Worm (Caenorhabditis elegans) whole organism, L2 larva: ENCODE measurements around the gene far-8.

Experiments
- C34F6.9 ChIP-seq: fragments of 150-350 bp; optimal IDR thresholded peaks from 2 replicates; lab custom pipeline; 2014; ENCODE audit warnings: missing biosample characterization, missing genetic modification characterization
- ceh-82 ChIP-seq: fragments of 150-350 bp; optimal IDR thresholded peaks from 2 replicates; lab custom pipeline; 2014; ENCODE audit warnings: missing biosample characterization, missing genetic modification characterization
- crh-2 ChIP-seq: sonication (generic microtip); optimal IDR thresholded peaks from 2 replicates; lab custom pipeline; 2017; ENCODE audit warnings: missing biosample characterization, missing genetic modification characterization
- egl-27 ChIP-seq: sonication (generic microtip); optimal IDR thresholded peaks from 3 replicates; lab custom pipeline; 2017; ENCODE audit warnings: missing biosample characterization, missing genetic modification reagents, missing genetic modification characterization
- lin-11 ChIP-seq: fragments of 150-350 bp; sonication (generic microtip); optimal IDR thresholded peaks from 2 replicates; lab custom pipeline; 2014; ENCODE audit warnings: missing biosample characterization, missing genetic modification characterization, inconsistent platforms, mixed read lengths
- mab-5 ChIP-seq: fragments of 150-350 bp; optimal IDR thresholded peaks from 2 replicates; lab custom pipeline; 2014; ENCODE audit warnings: missing biosample characterization, missing genetic modification characterization
- peb-1 ChIP-seq: fragments of 150-350 bp; optimal IDR thresholded peaks from 2 replicates; lab custom pipeline; 2014; ENCODE audit warnings: missing biosample characterization, missing genetic modification characterization
- unc-39 ChIP-seq: fragments of 150-350 bp; optimal IDR thresholded peaks from 2 replicates; lab custom pipeline; 2014; ENCODE audit warnings: missing biosample characterization, missing genetic modification characterization
- unc-55 ChIP-seq: fragments of 150-350 bp; sonication (generic microtip); optimal IDR thresholded peaks from 3 replicates; lab custom pipeline; 2014; ENCODE audit warnings: missing biosample characterization, missing genetic modification reagents, missing genetic modification characterization
- ztf-4 ChIP-seq: fragments of 150-350 bp; optimal IDR thresholded peaks from 2 replicates; lab custom pipeline; 2014; ENCODE audit warnings: missing biosample characterization, missing genetic modification characterization

ce11 chrIII:832855-833504 lies 9.8 kb upstream of the far-8 start, which contains the start of gene zip-2:
- TF ChIP-seq egl-27 (tag; lab: Kevin White, UChicago) (no peak), ceh-82 (tag; lab: Kevin White, UChicago) (no peak), unc-55 (GFP tag; lab: Kevin White, UChicago) (no peak), unc-39 (tag; lab: Kevin White, UChicago) (no peak), crh-2 (peak; percentile 76), peb-1 (tag; lab: Kevin White, UChicago) (no peak), mab-5 (tag; lab: Kevin White, UChicago) (no peak), ztf-4 (no peak), C34F6.9 (tag; lab: Kevin White, UChicago) (peak; percentile 18), lin-11 (tag; lab: Kevin White, UChicago) (no peak)
